Worm (Caenorhabditis elegans): ENCODE data around the gene nhr-71.
"Not testable (repeated sequence)": the region's sequence is repeated elsewhere in the genome, so short reads cannot be mapped to it uniquely, and the experiment has no call there.

ce11 chrX:13795879-13796278, 48.8 kb downstream of the nhr-71 start:
- not testable (repeated sequence) for TF ChIP-seq rcor-1 (GFP tag; IDR thresholded peaks at IDR 0.05); snpc-4 (GFP tag; optimal IDR thresholded peaks at IDR 0.05); snpc-4 (tag; optimal IDR thresholded peaks at IDR 0.05); nhr-80 (tag; optimal IDR thresholded peaks at IDR 0.05); dpl-1 (GFP tag; optimal IDR thresholded peaks at IDR 0.05); him-1 (tag; optimal IDR thresholded peaks at IDR 0.05); ceh-100 (GFP tag; IDR thresholded peaks at IDR 0.05); ama-1 (optimal IDR thresholded peaks at IDR 0.05); ama-1 (GFP tag; optimal IDR thresholded peaks at IDR 0.05)

All from whole organism, young adult.